Worm (Caenorhabditis elegans): ENCODE measurements around the gene kvs-2.

The kvs-2 gene

DNA sequence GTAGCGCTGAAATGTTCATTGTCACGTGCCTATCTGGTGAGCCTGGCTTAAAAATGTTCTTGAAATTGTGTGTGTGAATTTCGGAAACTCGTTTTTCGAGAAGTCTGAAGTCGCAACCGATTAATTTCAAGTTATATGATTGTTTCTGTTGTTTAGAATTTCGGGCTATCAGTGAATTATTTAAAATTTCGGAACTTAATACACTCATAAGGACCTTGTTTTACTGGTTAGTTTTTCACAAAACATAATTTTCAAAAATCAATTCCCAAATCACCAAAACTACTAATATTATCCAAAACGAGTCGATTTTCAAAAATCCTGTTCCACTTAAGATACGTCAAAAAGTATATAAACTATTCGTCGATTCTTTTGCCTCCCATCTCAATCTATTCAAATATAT lies 5.3 kb upstream of the kvs-2 start:
- TF ChIP-seq flt-1 (GFP tag; IDR thresholded peaks at IDR 0.05) (no peak), med-1 (GFP tag; optimal IDR thresholded peaks at IDR 0.05; ENCODE audit: insufficient read depth) (no peak), tab-1 (GFP tag; IDR thresholded peaks at IDR 0.05) (no peak), ref-1 (GFP tag; conservative IDR thresholded peaks at IDR 0.05) (no peak), ztf-23 (GFP tag; IDR thresholded peaks at IDR 0.05) (no peak), T22C8.4 (GFP tag; IDR thresholded peaks at IDR 0.05) (no peak), klf-2 (GFP tag; conservative IDR thresholded peaks at IDR 0.05) (no peak)

DNA sequence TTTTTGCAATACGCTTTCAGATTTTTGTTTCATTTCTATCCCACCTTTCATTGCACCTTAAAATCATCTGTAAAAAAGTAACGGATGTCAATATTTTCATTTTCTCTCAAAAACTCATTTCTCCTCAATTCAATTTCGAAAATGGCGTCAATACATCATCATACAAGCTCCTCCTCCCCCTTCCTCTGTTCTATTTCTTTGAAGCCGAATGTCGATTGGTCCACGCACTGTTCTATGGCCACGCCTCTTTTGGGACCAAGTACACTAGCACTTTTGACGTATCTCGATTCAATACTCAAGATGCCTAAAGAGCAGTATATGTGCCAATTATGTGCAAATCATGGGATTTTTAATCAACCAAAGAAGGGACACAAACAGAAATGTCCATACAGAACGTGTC lies 3.1 kb upstream of the kvs-2 start, which contains the start of gene mab-23:
TSS of gene mab-23 (plus strand) at position 301 of the 400 bp plus-strand sequence.
- TF ChIP-seq cog-1 (tag; optimal IDR thresholded peaks at IDR 0.05) (no peak), ztf-29 (GFP tag; IDR thresholded peaks at IDR 0.05) (no peak), klf-2 (GFP tag; conservative IDR thresholded peaks at IDR 0.05) (no peak), tab-1 (GFP tag; IDR thresholded peaks at IDR 0.05) (no peak), flt-1 (GFP tag; IDR thresholded peaks at IDR 0.05) (no peak), ztf-23 (GFP tag; IDR thresholded peaks at IDR 0.05) (no peak), ref-1 (GFP tag; conservative IDR thresholded peaks at IDR 0.05) (no peak), T22C8.4 (GFP tag; IDR thresholded peaks at IDR 0.05) (no peak), med-1 (GFP tag; optimal IDR thresholded peaks at IDR 0.05; ENCODE audit: insufficient read depth) (no peak)

DNA sequence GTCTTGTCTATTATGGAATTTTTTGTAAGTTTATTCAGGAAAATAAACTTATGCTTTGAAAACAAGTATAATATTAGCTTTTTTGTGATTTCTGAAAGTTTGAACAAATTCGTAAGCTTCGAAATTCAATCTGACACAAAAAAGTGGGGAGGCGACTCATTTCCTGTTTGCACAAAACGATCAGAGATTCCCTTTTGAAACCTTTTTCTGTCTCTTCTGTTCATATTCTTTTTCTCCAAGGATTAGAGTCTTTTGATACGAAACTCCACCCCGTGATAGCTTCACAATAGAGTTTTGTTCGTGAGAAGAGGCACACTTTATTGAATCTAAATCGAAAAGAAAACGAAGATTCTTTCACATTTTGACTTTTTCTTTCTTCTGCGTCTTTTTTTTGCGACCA lies 5.2 kb downstream of the kvs-2 start:
- TF ChIP-seq flt-1 (GFP tag; IDR thresholded peaks at IDR 0.05) (no peak), cog-1 (tag; optimal IDR thresholded peaks at IDR 0.05) (no peak), klf-2 (GFP tag; conservative IDR thresholded peaks at IDR 0.05) (no peak), ztf-29 (GFP tag; IDR thresholded peaks at IDR 0.05) (no peak), ztf-23 (GFP tag; IDR thresholded peaks at IDR 0.05) (no peak), med-1 (GFP tag; optimal IDR thresholded peaks at IDR 0.05; ENCODE audit: insufficient read depth) (no peak), T22C8.4 (GFP tag; IDR thresholded peaks at IDR 0.05) (no peak), tab-1 (GFP tag; IDR thresholded peaks at IDR 0.05) (no peak), ref-1 (GFP tag; conservative IDR thresholded peaks at IDR 0.05) (no peak)

DNA sequence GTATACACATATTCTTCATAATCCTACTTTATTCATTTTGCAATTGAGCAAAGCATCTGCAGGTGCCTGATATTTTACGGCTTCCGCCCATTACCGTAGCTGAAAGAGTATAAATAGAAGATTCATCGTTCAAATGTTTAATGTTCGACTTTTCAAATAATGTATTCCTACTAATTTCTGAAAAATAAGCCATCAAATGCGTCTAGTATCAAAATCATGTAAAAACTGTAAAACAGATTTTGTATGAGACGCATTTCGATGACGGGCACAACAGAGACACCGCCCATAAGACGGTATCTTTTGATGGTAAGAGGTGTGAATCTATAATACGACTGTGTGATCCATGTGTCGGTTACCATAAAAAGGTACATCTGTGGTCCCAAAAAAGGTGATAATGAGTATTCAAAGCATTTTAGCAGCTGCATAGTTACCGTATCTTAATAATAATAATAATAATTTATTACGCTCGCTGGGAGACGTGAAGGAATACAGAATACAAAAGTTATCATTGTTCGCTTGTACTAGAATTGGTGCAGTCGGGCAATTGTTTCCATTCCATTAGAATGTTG lies 11.3 kb downstream of the kvs-2 start, which contains the start of the genes C32C4.3 and C32C4.16:
TSS of gene C32C4.3 (minus strand) at position 101 of the 569 bp plus-strand sequence.
TSS of gene C32C4.16 (plus strand) at position 519 of the 569 bp plus-strand sequence.
- TF ChIP-seq klf-2 (GFP tag; conservative IDR thresholded peaks at IDR 0.05) = no peak
- no peak for TF ChIP-seq flt-1 (GFP tag; IDR thresholded peaks at IDR 0.05)
- TF ChIP-seq T22C8.4 (GFP tag; IDR thresholded peaks at IDR 0.05) = no peak
- no peak for TF ChIP-seq ztf-29 (GFP tag; IDR thresholded peaks at IDR 0.05)
- no peak for TF ChIP-seq cog-1 (tag; optimal IDR thresholded peaks at IDR 0.05)
- no peak for TF ChIP-seq med-1 (GFP tag; optimal IDR thresholded peaks at IDR 0.05; ENCODE audit: insufficient read depth)

DNA sequence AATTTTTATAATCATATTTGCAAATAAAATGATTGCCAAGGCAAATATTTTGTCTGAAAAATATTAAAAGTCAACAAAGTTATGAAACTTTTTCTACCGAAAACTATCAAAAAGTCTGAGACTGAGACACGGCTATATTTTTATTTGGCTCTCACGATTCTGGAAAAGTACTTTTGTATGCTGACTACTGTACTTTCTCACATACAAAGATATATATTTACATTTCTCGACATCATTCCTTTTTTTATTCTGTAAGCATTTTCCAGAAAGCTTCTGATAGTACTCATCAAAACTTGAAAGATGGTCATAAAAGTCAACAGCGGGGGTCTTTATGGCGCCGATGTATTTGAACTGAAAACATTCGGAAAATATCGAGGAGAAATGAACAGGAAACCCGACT lies 12.3 kb downstream of the kvs-2 start, which contains the start of gene aqp-6:
TSS of gene aqp-6 (plus strand) at position 301 of the 400 bp plus-strand sequence.
- TF ChIP-seq ztf-29 (GFP tag; IDR thresholded peaks at IDR 0.05) = no peak
- TF ChIP-seq cog-1 (tag; optimal IDR thresholded peaks at IDR 0.05) = no peak
- no peak for TF ChIP-seq med-1 (GFP tag; optimal IDR thresholded peaks at IDR 0.05; ENCODE audit: insufficient read depth)
- no peak for TF ChIP-seq flt-1 (GFP tag; IDR thresholded peaks at IDR 0.05)
- TF ChIP-seq tab-1 (GFP tag; IDR thresholded peaks at IDR 0.05) = no peak
- no peak for TF ChIP-seq T22C8.4 (GFP tag; IDR thresholded peaks at IDR 0.05)
- TF ChIP-seq ref-1 (GFP tag; conservative IDR thresholded peaks at IDR 0.05) = no peak
- no peak for TF ChIP-seq klf-2 (GFP tag; conservative IDR thresholded peaks at IDR 0.05)
- no peak for TF ChIP-seq ztf-23 (GFP tag; IDR thresholded peaks at IDR 0.05)

DNA sequence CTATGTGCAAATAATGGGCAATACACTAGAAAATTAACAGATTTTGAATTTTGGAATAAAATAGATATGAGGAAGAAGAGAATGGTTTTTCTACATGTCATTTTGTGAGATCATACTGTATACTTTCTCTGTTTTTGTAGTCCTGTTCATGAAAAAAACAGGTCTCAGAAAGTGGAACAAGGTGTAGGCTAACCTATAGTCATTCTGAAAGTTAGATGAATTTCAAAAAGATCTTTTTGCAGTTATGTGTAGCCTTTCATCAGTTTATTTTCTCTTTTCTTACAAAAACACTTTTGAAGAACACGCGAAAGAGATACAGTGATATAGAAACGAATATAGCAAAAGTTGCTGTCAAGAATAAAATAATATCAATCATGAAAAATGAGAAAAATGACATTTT lies 18.3 kb downstream of the kvs-2 start, which contains the start of gene ugt-35:
TSS of gene ugt-35 (minus strand) at position 101 of the 400 bp plus-strand sequence.
- TF ChIP-seq flt-1 (GFP tag; IDR thresholded peaks at IDR 0.05) = no peak
- TF ChIP-seq tab-1 (GFP tag; IDR thresholded peaks at IDR 0.05) = no peak
- no peak for TF ChIP-seq T22C8.4 (GFP tag; IDR thresholded peaks at IDR 0.05)
- TF ChIP-seq ztf-29 (GFP tag; IDR thresholded peaks at IDR 0.05) = no peak
- TF ChIP-seq cog-1 (tag; optimal IDR thresholded peaks at IDR 0.05) = no peak
- no peak for TF ChIP-seq ref-1 (GFP tag; conservative IDR thresholded peaks at IDR 0.05)
- no peak for TF ChIP-seq med-1 (GFP tag; optimal IDR thresholded peaks at IDR 0.05; ENCODE audit: insufficient read depth)
- TF ChIP-seq klf-2 (GFP tag; conservative IDR thresholded peaks at IDR 0.05) = no peak
- TF ChIP-seq ztf-23 (GFP tag; IDR thresholded peaks at IDR 0.05) = no peak

DNA sequence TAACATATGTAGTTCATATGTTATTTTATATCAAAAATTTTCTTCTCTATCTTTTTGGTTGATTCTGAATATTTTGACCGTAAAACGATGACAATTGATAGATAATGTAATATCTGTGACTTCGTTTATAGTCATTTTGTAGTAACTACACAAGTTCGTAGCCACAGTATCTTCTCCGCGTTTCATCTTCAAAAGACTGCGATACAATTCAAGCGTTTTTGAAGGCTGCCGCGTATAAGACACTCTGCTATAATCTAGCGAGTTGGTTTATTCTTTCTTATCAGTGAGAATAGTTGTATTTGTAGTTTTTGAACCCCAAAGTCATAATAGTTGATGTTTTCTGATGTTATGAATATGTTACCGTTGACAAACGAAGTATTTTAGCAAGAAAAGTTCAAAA lies 21.1 kb downstream of the kvs-2 start, which contains the start of gene ugt-34:
TSS of gene ugt-34 (minus strand) at position 21 of the 400 bp plus-strand sequence.
- TF ChIP-seq ztf-29 (GFP tag; IDR thresholded peaks at IDR 0.05) = no peak
- TF ChIP-seq cog-1 (tag; optimal IDR thresholded peaks at IDR 0.05) = no peak
- no peak for TF ChIP-seq T22C8.4 (GFP tag; IDR thresholded peaks at IDR 0.05)
- TF ChIP-seq med-1 (GFP tag; optimal IDR thresholded peaks at IDR 0.05; ENCODE audit: insufficient read depth) = no peak
- no peak for TF ChIP-seq tab-1 (GFP tag; IDR thresholded peaks at IDR 0.05)

DNA sequence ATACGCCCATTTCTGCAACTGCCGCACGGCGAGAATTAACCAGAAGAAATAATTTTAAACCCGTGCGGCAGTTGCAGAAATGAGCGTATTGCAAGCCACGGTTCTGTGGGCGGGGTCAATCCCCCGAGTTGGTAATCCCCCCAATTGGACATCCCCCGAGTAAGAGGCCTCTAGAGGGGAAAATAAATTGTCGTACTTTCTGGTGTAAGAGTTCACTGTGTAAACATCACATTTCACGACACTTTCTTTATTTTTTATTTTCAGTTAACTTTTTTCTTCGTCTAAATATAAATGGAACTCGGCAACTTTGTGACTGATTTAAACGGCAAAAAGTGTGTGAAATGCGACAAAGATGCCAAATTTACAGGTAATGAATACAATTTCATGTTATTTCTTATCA lies 22.1 kb downstream of the kvs-2 start, which contains the start of gene tut-2:
TSS of gene tut-2 (plus strand) at position 277 of the 400 bp plus-strand sequence.
- TF ChIP-seq ztf-29 (GFP tag; IDR thresholded peaks at IDR 0.05) = 0 out of 2 replicates have a peak, but pooled peaks have one; percentile 6
- no peak for TF ChIP-seq T22C8.4 (GFP tag; IDR thresholded peaks at IDR 0.05)

DNA sequence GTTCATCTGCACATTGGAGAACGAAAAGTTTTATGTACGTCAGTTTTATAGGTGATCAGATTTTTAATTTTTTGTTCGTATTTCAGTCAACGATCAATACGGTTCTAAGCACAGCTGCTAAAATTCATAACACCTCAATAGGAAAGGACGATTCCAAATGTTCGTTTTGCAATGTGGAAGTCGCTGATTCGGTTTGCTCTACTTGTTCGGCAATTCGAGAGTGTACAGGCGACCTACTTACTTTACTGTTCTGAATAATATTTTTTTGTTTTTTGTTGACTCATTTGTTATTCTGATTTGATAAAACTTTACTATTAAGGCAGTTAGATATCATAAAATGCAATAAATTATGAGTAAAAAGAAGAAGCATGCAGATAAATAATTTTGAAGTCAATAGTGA lies 23.5 kb downstream of the kvs-2 start:
- no peak for TF ChIP-seq tab-1 (GFP tag; IDR thresholded peaks at IDR 0.05)
- no peak for TF ChIP-seq flt-1 (GFP tag; IDR thresholded peaks at IDR 0.05)
- no peak for TF ChIP-seq T22C8.4 (GFP tag; IDR thresholded peaks at IDR 0.05)
- TF ChIP-seq klf-2 (GFP tag; conservative IDR thresholded peaks at IDR 0.05) = no peak
- no peak for TF ChIP-seq ztf-23 (GFP tag; IDR thresholded peaks at IDR 0.05)
- TF ChIP-seq ztf-29 (GFP tag; IDR thresholded peaks at IDR 0.05) = no peak
- no peak for TF ChIP-seq cog-1 (tag; optimal IDR thresholded peaks at IDR 0.05)
- no peak for TF ChIP-seq ref-1 (GFP tag; conservative IDR thresholded peaks at IDR 0.05)
- no peak for TF ChIP-seq med-1 (GFP tag; optimal IDR thresholded peaks at IDR 0.05; ENCODE audit: insufficient read depth)

DNA sequence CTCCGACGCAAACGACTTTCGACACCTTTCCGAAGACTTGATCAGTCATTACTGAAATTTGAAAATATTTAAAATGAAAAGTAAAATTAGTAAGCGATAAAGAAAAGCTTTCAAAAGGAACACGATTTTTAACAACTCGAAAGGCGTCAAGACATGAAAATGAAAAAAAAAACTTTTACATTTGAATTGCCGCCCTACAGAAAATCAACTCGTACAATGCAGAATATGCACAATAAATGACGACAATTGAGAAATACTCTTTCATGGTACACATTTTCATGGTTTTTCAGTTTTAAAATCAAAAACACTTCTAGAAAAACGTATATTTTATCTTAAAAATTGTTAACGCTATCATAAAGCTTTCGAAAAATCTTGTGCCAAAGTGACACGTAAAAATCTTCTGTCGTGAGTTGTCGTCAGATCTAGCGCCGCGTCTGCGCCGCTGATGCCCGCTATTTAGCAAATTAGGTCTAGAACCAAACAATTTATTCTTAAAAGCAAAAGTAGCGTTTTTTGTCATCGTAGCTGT lies 25.7 kb downstream of the kvs-2 start, which contains the start of gene sqv-4:
TSS of gene sqv-4 (minus strand) at position 51 of the 529 bp plus-strand sequence.
- TF ChIP-seq klf-2 (GFP tag; conservative IDR thresholded peaks at IDR 0.05) (no peak), med-1 (GFP tag; optimal IDR thresholded peaks at IDR 0.05; ENCODE audit: insufficient read depth) (no peak), cog-1 (tag; optimal IDR thresholded peaks at IDR 0.05) (no peak), tab-1 (GFP tag; IDR thresholded peaks at IDR 0.05) (no peak), ztf-29 (GFP tag; IDR thresholded peaks at IDR 0.05) (no peak)

Data from whole organism, midembryonic.